Worm (Caenorhabditis elegans) whole organism, young adult: ENCODE results near the gene gcc-2.

Experiments
- B0019.2 ChIP-seq: fragments of 200-800 bp; sonication (Bioruptor generic); conservative IDR thresholded peaks from 2 replicates; pipeline ENCODE4 v1.3.6; 2022; ENCODE audit warnings: missing genetic modification reagents, missing genetic modification characterization, missing compliant biosample characterization
- B0261.1 ChIP-seq: sonication (generic microtip); optimal IDR thresholded peaks from 2 replicates; lab custom pipeline; 2016; ENCODE audit warnings: mild to moderate bottlenecking, missing genetic modification characterization, moderate library complexity, missing compliant biosample characterization
- C06A6.2 ChIP-seq: fragments of 200-800 bp; sonication (Bioruptor generic); conservative IDR thresholded peaks from 2 replicates; pipeline ENCODE4 v1.3.6; 2022; ENCODE audit warnings: missing genetic modification characterization, missing compliant biosample characterization
- C17E4.6 ChIP-seq: fragments of 200-800 bp; sonication (Bioruptor generic); IDR thresholded peaks from 2 replicates; pipeline ENCODE4 v1.3.6; 2022; ENCODE audit warnings: missing genetic modification reagents, missing genetic modification characterization, missing compliant biosample characterization
- F22D6.2 ChIP-seq: sonication (generic microtip); optimal IDR thresholded peaks from 2 replicates; lab custom pipeline; 2016; ENCODE audit warnings: mild to moderate bottlenecking, missing genetic modification characterization, missing compliant biosample characterization
- F39B2.1 ChIP-seq: fragments of 200-800 bp; sonication (Bioruptor generic); IDR thresholded peaks from 2 replicates; pipeline ENCODE4 v1.3.6; 2022; ENCODE audit warnings: missing genetic modification reagents, missing genetic modification characterization, missing compliant biosample characterization
- F55B11.4 ChIP-seq: sonication (generic microtip); optimal IDR thresholded peaks from 2 replicates; lab custom pipeline; 2016; ENCODE audit warnings: missing compliant biosample characterization, missing genetic modification characterization, borderline replicate concordance; ENCODE audit not compliant: insufficient read depth
- Y53G8AR.9 ChIP-seq: fragments of 200-800 bp; sonication (Bioruptor generic); conservative IDR thresholded peaks from 2 replicates; pipeline ENCODE4 v1.3.6; 2022; ENCODE audit warnings: missing genetic modification reagents, missing genetic modification characterization, missing compliant biosample characterization
- Y56A3A.18 ChIP-seq: fragments of 200-800 bp; sonication (Bioruptor generic); IDR thresholded peaks from 2 replicates; pipeline ENCODE4 v1.3.6; 2022; ENCODE audit warnings: missing genetic modification reagents, missing genetic modification characterization, missing compliant biosample characterization
- akir-1 ChIP-seq: fragments of 200-800 bp; sonication (Bioruptor generic); optimal IDR thresholded peaks from 2 replicates; lab custom pipeline; 2018; ENCODE audit warnings: mild to moderate bottlenecking, missing genetic modification characterization, moderate library complexity, missing compliant biosample characterization
- aptf-3 ChIP-seq: fragments of 200-800 bp; sonication (Bioruptor generic); IDR thresholded peaks from 2 replicates; pipeline ENCODE4 v1.3.6; 2022; ENCODE audit warnings: missing genetic modification characterization, missing compliant biosample characterization
- attf-5 ChIP-seq: fragments of 200-800 bp; sonication (Bioruptor generic); optimal IDR thresholded peaks from 2 replicates; lab custom pipeline; 2018; ENCODE audit warnings: mild to moderate bottlenecking, missing genetic modification characterization, missing compliant biosample characterization
- attf-6 ChIP-seq: fragments of 200-800 bp; sonication (Bioruptor generic); IDR thresholded peaks from 2 replicates; pipeline ENCODE4 v1.3.6; 2022; ENCODE audit warnings: missing genetic modification reagents, missing genetic modification characterization, missing compliant biosample characterization
- bed-1 ChIP-seq: fragments of 200-800 bp; sonication (Bioruptor generic); IDR thresholded peaks from 2 replicates; pipeline ENCODE4 v1.3.6; 2022; ENCODE audit warnings: missing genetic modification reagents, missing genetic modification characterization, missing compliant biosample characterization
- cebp-1 ChIP-seq, 2 experiments: fragments of 200-800 bp in 1 of 2; sonication (Bioruptor generic) in 1 of 2; sonication (generic microtip) in 1 of 2; IDR thresholded peaks in 1 of 2; optimal IDR thresholded peaks in 1 of 2; 2 replicates each; pipeline versions ENCODE4 v1.3.6 to Lab custom; 2017 to 2022; ENCODE audit warnings: missing compliant biosample characterization in 2 of 2, missing genetic modification characterization in 2 of 2, mild to moderate bottlenecking in 1 of 2, missing genetic modification reagents in 1 of 2, moderate library complexity in 1 of 2
- ceh-100 ChIP-seq: fragments of 200-800 bp; sonication (Bioruptor generic); IDR thresholded peaks from 2 replicates; pipeline ENCODE4 v1.3.6; 2022; ENCODE audit warnings: missing genetic modification reagents, missing genetic modification characterization, missing compliant biosample characterization
- dpff-1 ChIP-seq: sonication (generic microtip); optimal IDR thresholded peaks from 2 replicates; lab custom pipeline; 2017; ENCODE audit warnings: mild to moderate bottlenecking, missing genetic modification characterization, missing compliant biosample characterization
- egl-18 ChIP-seq: fragments of 200-800 bp; sonication (Bioruptor generic); IDR thresholded peaks from 2 replicates; pipeline ENCODE4 v1.3.6; 2022; ENCODE audit warnings: missing genetic modification reagents, missing genetic modification characterization, missing compliant biosample characterization
- ekl-4 ChIP-seq: fragments of 200-800 bp; sonication (Bioruptor generic); IDR thresholded peaks from 2 replicates; pipeline ENCODE4 v1.3.6; 2022; ENCODE audit warnings: missing genetic modification reagents, missing genetic modification characterization, missing compliant biosample characterization
- gei-17 ChIP-seq: fragments of 200-800 bp; sonication (Bioruptor generic); optimal IDR thresholded peaks from 2 replicates; lab custom pipeline; 2018; ENCODE audit warnings: mild to moderate bottlenecking, missing genetic modification characterization, missing compliant biosample characterization
- hmg-1.2 ChIP-seq: fragments of 200-800 bp; sonication (Bioruptor generic); IDR thresholded peaks from 2 replicates; pipeline ENCODE4 v1.3.6; 2022; ENCODE audit warnings: missing genetic modification reagents, missing genetic modification characterization, missing compliant biosample characterization
- lin-26 ChIP-seq: fragments of 200-800 bp; sonication (Bioruptor generic); IDR thresholded peaks from 2 replicates; pipeline ENCODE4 v1.3.6; 2022; ENCODE audit warnings: missing genetic modification reagents, missing genetic modification characterization, missing compliant biosample characterization
- lin-40 ChIP-seq: sonication (generic microtip); optimal IDR thresholded peaks from 2 replicates; lab custom pipeline; 2016; ENCODE audit warnings: missing genetic modification characterization, mild to moderate bottlenecking, missing compliant biosample characterization, missing genotype, missing genetic modification reagents
- lsl-1 ChIP-seq: fragments of 200-800 bp; sonication (Bioruptor generic); optimal IDR thresholded peaks from 2 replicates; lab custom pipeline; 2018; ENCODE audit warnings: mild to moderate bottlenecking, missing genetic modification characterization, moderate library complexity, missing compliant biosample characterization
- madf-6 ChIP-seq: fragments of 200-800 bp; sonication (Bioruptor generic); IDR thresholded peaks from 2 replicates; pipeline ENCODE4 v1.3.6; 2022; ENCODE audit warnings: missing genetic modification reagents, missing genetic modification characterization, missing compliant biosample characterization
- nfya-1 ChIP-seq: sonication (generic microtip); optimal IDR thresholded peaks from 2 replicates; lab custom pipeline; 2017; ENCODE audit warnings: antibody characterized with exemption, missing compliant biosample characterization, missing genetic modification characterization, borderline replicate concordance; ENCODE audit not compliant: insufficient read depth
- nhr-179 ChIP-seq: sonication (generic microtip); optimal IDR thresholded peaks from 2 replicates; lab custom pipeline; 2016; ENCODE audit warnings: mild to moderate bottlenecking, missing genetic modification characterization, missing compliant biosample characterization
- nhr-80 ChIP-seq: sonication (generic microtip); optimal IDR thresholded peaks from 2 replicates; lab custom pipeline; 2016; ENCODE audit warnings: missing genetic modification characterization, missing compliant biosample characterization
- pha-4 ChIP-seq: fragments of 150-350 bp; sonication (generic microtip); optimal IDR thresholded peaks from 2 replicates; lab custom pipeline; 2014; ENCODE audit warnings: missing biosample characterization, missing genetic modification reagents, missing genetic modification characterization
- repo-1 ChIP-seq: sonication (generic microtip); optimal IDR thresholded peaks from 2 replicates; lab custom pipeline; 2017; ENCODE audit warnings: mild to moderate bottlenecking, missing genetic modification characterization, missing compliant biosample characterization
- sdz-38 ChIP-seq: sonication (generic microtip); optimal IDR thresholded peaks from 2 replicates; lab custom pipeline; 2016; ENCODE audit warnings: missing genotype, missing genetic modification characterization, missing compliant biosample characterization
- tbp1 ChIP-seq: fragments of 200-800 bp; sonication (Bioruptor generic); optimal IDR thresholded peaks from 2 replicates; lab custom pipeline; 2018; ENCODE audit warnings: mild to moderate bottlenecking, missing genetic modification characterization, missing compliant biosample characterization
- xnd-1 ChIP-seq: sonication (generic microtip); optimal IDR thresholded peaks from 2 replicates; lab custom pipeline; 2016; ENCODE audit warnings: missing genotype, missing genetic modification reagents, missing genetic modification characterization, missing compliant biosample characterization
- ztf-28 ChIP-seq: fragments of 200-800 bp; sonication (Bioruptor generic); IDR thresholded peaks from 2 replicates; pipeline ENCODE4 v1.3.6; 2022; ENCODE audit warnings: missing genetic modification reagents, missing genetic modification characterization, missing compliant biosample characterization

gcc-2 gene

DNA sequence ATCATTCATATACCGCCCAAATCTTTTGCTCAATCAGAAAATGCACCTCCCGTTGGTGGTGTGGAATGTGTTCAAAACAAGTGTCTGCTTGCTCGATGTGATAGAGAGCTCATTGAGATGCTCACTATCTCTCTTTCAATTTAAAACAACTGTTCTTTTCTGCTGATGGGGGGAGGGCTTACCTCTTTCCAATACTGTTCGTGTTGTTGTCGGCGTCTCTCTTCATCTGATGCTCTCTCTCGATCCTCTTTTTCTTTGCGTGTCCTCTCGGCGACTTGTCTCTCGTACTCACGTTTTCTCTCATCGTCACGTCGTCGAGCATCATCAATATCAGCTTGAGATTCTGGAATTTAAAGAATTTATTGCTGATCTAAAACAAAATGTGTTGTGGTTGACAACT is 20.0 kb downstream of the gcc-2 start:
- peak; percentile 57; the same call in 1 of the 2 replicates for TF ChIP-seq hmg-1.2 (GFP tag; lab: Robert Waterston, UW)
- TF ChIP-seq tbp1 (GFP tag; lab: Kevin White, UChicago), result no peak

DNA sequence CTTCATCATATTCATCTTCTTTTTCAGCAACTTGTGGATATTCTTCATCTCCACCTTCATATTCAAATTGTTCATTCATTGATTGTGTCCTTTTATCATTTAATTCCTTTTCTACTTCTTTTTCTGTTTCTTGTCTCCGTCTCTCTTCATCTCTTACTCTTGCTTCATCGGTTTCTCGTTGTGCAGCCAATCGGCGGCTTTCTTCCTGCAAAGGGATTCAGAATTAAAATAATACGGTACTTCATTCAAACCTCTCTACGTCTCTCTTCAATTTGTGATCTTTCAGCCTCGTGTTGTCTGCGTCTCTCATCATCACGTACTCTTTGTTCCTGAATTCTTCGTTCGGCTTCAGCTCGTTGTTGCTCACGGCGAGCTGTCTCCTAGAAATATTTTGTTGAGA is 21.3 kb downstream of the gcc-2 start:
- TF ChIP-seq hmg-1.2 (GFP tag; lab: Robert Waterston, UW) (peak; percentile 42; the same call in 1 of the 2 replicates), lin-40 (no peak)

DNA sequence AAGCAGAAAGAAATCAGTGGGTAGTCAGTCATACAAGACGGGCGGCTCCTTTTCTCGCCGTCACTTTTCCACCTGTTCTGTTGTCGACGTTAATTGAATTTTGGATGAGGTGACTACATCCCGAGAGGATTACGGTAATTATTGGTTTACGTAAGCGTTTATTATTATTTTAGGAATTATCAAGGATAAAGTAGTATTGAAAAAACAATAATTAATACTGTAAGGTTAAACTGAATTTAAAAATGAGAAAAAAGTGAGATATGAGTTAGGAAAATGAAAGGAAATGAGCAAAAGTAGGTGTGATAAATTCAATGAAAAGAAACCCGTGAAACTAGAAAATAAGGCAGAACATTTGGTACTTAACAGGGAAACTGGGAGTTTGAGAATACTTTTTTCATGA is 23.0 kb downstream of the gcc-2 start, which contains the start of gene hlh-4:
Gene hlh-4 (minus strand): TSS at position 101 of the 400 bp plus-strand sequence.
- TF ChIP-seq cebp-1 (GFP tag; IDR thresholded peaks at IDR 0.05; lab: Robert Waterston, UW), result no peak
- no peak for TF ChIP-seq cebp-1 (tag; optimal IDR thresholded peaks at IDR 0.05; lab: Kevin White, UChicago)

DNA sequence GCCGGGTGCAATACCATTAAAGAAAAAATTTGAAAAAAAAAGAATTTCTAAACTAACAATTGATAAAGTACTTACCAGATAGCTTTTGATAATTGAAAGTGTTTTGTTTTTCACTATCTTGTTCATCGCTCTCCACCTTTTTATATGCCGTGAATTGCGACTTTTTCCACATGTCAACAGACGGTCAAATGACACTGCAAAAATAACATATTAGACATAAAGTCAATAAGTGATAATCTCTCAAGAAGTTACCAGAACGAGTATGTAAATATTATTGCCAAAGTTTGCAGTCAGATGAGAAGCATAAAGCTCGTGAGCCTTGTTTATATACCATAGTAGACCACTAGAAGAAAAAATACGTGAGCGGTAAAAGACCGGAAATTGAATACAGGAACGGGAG is 26.1 kb downstream of the gcc-2 start, which contains the start of gene dao-6:
Gene dao-6 (minus strand): TSS at position 345 of the 400 bp plus-strand sequence.
- no peak for TF ChIP-seq F22D6.2 (tag; lab: Kevin White, UChicago)
- no peak for TF ChIP-seq gei-17 (GFP tag; lab: Kevin White, UChicago)
- no peak for TF ChIP-seq nhr-80 (tag; lab: Kevin White, UChicago)
- TF ChIP-seq ztf-28 (GFP tag; lab: Robert Waterston, UW), result no peak
- TF ChIP-seq attf-6 (GFP tag; lab: Robert Waterston, UW), result no peak
- TF ChIP-seq B0261.1 (tag; lab: Kevin White, UChicago), result no peak
- no peak for TF ChIP-seq lin-40
- TF ChIP-seq lsl-1, result no peak
- TF ChIP-seq Y56A3A.18 (GFP tag; lab: Robert Waterston, UW), result no peak

DNA sequence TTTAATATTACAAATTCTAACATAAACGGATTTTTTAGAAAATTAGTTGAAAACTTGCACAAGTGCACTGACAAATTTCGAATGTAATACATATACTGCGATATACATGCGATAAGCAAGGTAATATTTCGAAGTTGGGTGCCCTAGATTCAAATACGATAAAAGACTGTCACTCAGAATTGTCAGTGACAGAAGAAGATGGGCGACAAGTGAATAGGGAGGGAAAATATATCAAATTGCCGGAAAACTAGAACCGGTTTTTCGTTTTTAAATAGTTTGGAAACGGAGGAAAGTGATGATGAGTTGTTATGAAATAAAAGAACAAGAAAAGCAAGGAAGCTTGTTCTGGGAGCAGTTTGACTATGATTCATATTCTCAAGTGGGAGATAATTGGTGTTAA is 27.9 kb downstream of the gcc-2 start:
- TF ChIP-seq hmg-1.2 (GFP tag; lab: Robert Waterston, UW) (no peak), xnd-1 (no peak), sdz-38 (tag; lab: Kevin White, UChicago) (no peak), ceh-100 (GFP tag; lab: Robert Waterston, UW) (no peak), ekl-4 (GFP tag; lab: Robert Waterston, UW) (no peak), madf-6 (GFP tag; lab: Robert Waterston, UW) (no peak), F55B11.4 (no peak), akir-1 (GFP tag; lab: Kevin White, UChicago) (no peak)

DNA sequence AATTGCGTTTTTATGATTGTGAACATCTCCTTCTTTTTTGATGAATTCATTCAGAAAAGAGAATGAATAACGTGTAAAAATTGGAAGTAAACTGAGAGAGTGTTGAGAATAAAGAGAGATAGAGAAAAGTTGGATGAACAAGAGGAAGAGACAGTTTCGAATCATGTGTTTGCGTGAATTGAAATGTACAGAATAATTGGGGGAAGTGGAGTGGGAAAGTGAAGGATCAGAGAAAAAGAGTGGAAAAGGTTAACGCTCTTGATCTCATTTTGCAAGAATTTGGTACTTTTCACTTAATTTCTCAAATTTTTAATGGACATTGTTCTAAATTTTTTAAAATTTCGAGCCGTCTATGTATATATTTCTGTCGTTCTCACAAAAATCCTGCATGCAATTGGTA is 28.6 kb downstream of the gcc-2 start:
- TF ChIP-seq Y53G8AR.9 (GFP tag; lab: Robert Waterston, UW) (no peak), ekl-4 (GFP tag; lab: Robert Waterston, UW) (no peak), lin-26 (GFP tag; lab: Robert Waterston, UW) (no peak), F39B2.1 (GFP tag; lab: Robert Waterston, UW) (no peak), akir-1 (GFP tag; lab: Kevin White, UChicago) (no peak), Y56A3A.18 (GFP tag; lab: Robert Waterston, UW) (no peak), aptf-3 (no peak), dpff-1 (tag; lab: Kevin White, UChicago) (no peak), tbp1 (GFP tag; lab: Kevin White, UChicago) (no peak), nfya-1 (tag; lab: Kevin White, UChicago) (no peak), B0019.2 (GFP tag; lab: Robert Waterston, UW) (no peak), bed-1 (no peak), C17E4.6 (no peak), nhr-179 (tag; lab: Kevin White, UChicago) (no peak), C06A6.2 (GFP tag; lab: Robert Waterston, UW) (no peak), F55B11.4 (no peak), repo-1 (tag; lab: Kevin White, UChicago) (no peak), egl-18 (GFP tag; lab: Robert Waterston, UW) (no peak), attf-5 (GFP tag; lab: Kevin White, UChicago) (no peak), pha-4 (tag; lab: Kevin White, UChicago) (no peak)
